Worm (Caenorhabditis elegans) whole organism, L4 larva: ENCODE results near the gene srx-12.

Experiments
- cey-2 ChIP-seq: sonication (generic microtip); optimal IDR thresholded peaks from 3 replicates; lab custom pipeline; 2017; ENCODE audit warnings: missing genetic modification characterization, mild to moderate bottlenecking, missing compliant biosample characterization, antibody characterized with exemption, borderline replicate concordance; ENCODE audit not compliant: insufficient read depth
- dpl-1 ChIP-seq: fragments of 150-350 bp; optimal IDR thresholded peaks from 2 replicates; lab custom pipeline; 2014; ENCODE audit warnings: missing biosample characterization, missing genetic modification reagents, missing genetic modification characterization
- egl-27 ChIP-seq: sonication (generic microtip); optimal IDR thresholded peaks from 3 replicates; lab custom pipeline; 2017; ENCODE audit warnings: missing biosample characterization, missing genetic modification reagents, missing genetic modification characterization
- gei-8 ChIP-seq: fragments of 200-800 bp; sonication (Bioruptor generic); optimal IDR thresholded peaks from 2 replicates; lab custom pipeline; 2018; ENCODE audit warnings: mild to moderate bottlenecking, missing genetic modification characterization, missing compliant biosample characterization
- nhr-11 ChIP-seq: fragments of 150-350 bp; optimal IDR thresholded peaks from 2 replicates; lab custom pipeline; 2014; ENCODE audit warnings: missing biosample characterization, missing genetic modification characterization
- nhr-237 ChIP-seq: sonication (generic microtip); optimal IDR thresholded peaks from 2 replicates; lab custom pipeline; 2017; ENCODE audit warnings: missing biosample characterization, missing genetic modification characterization
- nhr-48 ChIP-seq: sonication (generic microtip); optimal IDR thresholded peaks from 2 replicates; lab custom pipeline; 2016; ENCODE audit warnings: mild to moderate bottlenecking, missing genetic modification characterization, missing compliant biosample characterization
- nhr-6 ChIP-seq: fragments of 150-350 bp; optimal IDR thresholded peaks from 2 replicates; lab custom pipeline; 2014; ENCODE audit warnings: missing biosample characterization, missing genetic modification characterization
- nhr-77 ChIP-seq: fragments of 150-350 bp; optimal IDR thresholded peaks from 2 replicates; lab custom pipeline; 2014; ENCODE audit warnings: missing biosample characterization, missing genetic modification characterization
- snpc-1.2 ChIP-seq: fragments of 200-800 bp; sonication (Bioruptor generic); IDR thresholded peaks from 2 replicates; pipeline ENCODE4 v1.3.6; 2022; ENCODE audit warnings: missing genetic modification reagents, missing genetic modification characterization, missing compliant biosample characterization

DNA sequence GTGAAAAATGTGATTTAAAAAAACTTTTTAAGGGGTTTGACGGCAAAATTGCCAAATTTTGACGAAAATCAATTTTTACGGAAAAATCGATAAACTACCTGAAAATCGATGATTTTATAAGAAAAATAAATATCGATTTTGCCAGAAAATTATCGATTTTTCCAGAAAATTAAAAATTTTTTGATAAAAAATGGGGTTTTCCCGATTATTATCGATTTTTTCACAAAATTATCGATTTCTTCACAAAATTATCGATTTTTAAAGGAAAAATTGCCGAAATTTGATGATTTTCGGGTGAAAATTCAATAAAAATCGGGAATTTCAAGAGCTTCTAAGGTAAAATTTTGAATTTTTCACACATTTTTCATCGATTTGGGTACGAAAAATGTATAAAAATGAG, 39.1 kb upstream of the srx-12 start:
- TF ChIP-seq egl-27 (tag; lab: Kevin White, UChicago) (no peak), nhr-48 (tag; lab: Kevin White, UChicago) (no peak), nhr-11 (tag; lab: Kevin White, UChicago) (no peak), nhr-6 (no peak), cey-2 (tag; lab: Kevin White, UChicago) (no peak), nhr-77 (no peak), nhr-237 (tag; lab: Kevin White, UChicago) (no peak), snpc-1.2 (GFP tag; lab: Robert Waterston, UW) (no peak), dpl-1 (GFP tag; lab: Kevin White, UChicago) (no peak), gei-8 (GFP tag; lab: Kevin White, UChicago) (no peak)
